Worm (Caenorhabditis elegans): ENCODE data around the gene ears-2.
A peak's percentile ranks its signal among the peaks of the same experiment; 100 is the strongest.

ears-2 gene

ce11 chrIV:393409-393930, 3.2 kb upstream of the ears-2 start, which contains the start of the genes T07A9.15 and nog-1:
T07A9.15 (minus strand) TSS chrIV:393546.
nog-1 (plus strand) TSS chrIV:393880.
- TF ChIP-seq sma-3 (GFP tag; optimal IDR thresholded peaks at IDR 0.05) (peak; percentile 58), gmeb-1 (tag; optimal IDR thresholded peaks at IDR 0.05) (peak; percentile 75), nhr-129 (tag; optimal IDR thresholded peaks at IDR 0.05) (peak; percentile 81), nhr-10 (tag; optimal IDR thresholded peaks at IDR 0.05) (no peak), elt-3 (tag; optimal IDR thresholded peaks at IDR 0.05) (no peak), C34F6.9 (tag; optimal IDR thresholded peaks at IDR 0.05) (peak; percentile 92), nhr-23 (tag; optimal IDR thresholded peaks at IDR 0.05) (no peak), unc-55 (GFP tag; optimal IDR thresholded peaks at IDR 0.05) (peak; percentile 86), lin-13 (GFP tag; optimal IDR thresholded peaks at IDR 0.05) (peak; percentile 49), nhr-77 (tag; optimal IDR thresholded peaks at IDR 0.05) (no peak), sma-9 (GFP tag; optimal IDR thresholded peaks at IDR 0.05) (peak; percentile 52), sma-9 (tag; optimal IDR thresholded peaks at IDR 0.05) (no peak), alr-1 (tag; optimal IDR thresholded peaks at IDR 0.05) (no peak), nhr-25 (tag; optimal IDR thresholded peaks at IDR 0.05) (peak; percentile 47), ztf-11 (tag; optimal IDR thresholded peaks at IDR 0.05) (no peak), blmp-1 (tag; optimal IDR thresholded peaks at IDR 0.05; ENCODE audit: insufficient read depth) (peak; percentile 3), R02D3.7 (tag; optimal IDR thresholded peaks at IDR 0.05) (no peak), unc-39 (tag; optimal IDR thresholded peaks at IDR 0.05) (no peak), nhr-21 (tag; optimal IDR thresholded peaks at IDR 0.05) (peak; percentile 51), crh-2 (tag; optimal IDR thresholded peaks at IDR 0.05) (peak; percentile 71), F13H6.1 (tag; optimal IDR thresholded peaks at IDR 0.05) (peak; percentile 52), ama-1 (optimal IDR thresholded peaks at IDR 0.05) (no peak), egl-27 (tag; optimal IDR thresholded peaks at IDR 0.05) (no peak), lsy-2 (tag; optimal IDR thresholded peaks at IDR 0.05) (peak; percentile 96 to 99), snpc-4 (tag; optimal IDR thresholded peaks at IDR 0.05) (no peak), lin-11 (tag; optimal IDR thresholded peaks at IDR 0.05) (peak; percentile 45), mab-5 (tag; optimal IDR thresholded peaks at IDR 0.05) (peak; percentile 11), nhr-237 (tag; optimal IDR thresholded peaks at IDR 0.05) (no peak), nhr-6 (tag; optimal IDR thresholded peaks at IDR 0.05) (peak; percentile 2), fos-1 (tag; optimal IDR thresholded peaks at IDR 0.05) (peak; percentile 30), Y55F3AM.14 (GFP tag; optimal IDR thresholded peaks at IDR 0.05) (no peak), skn-1 (tag; optimal IDR thresholded peaks at IDR 0.05) (no peak)

ce11 chrIV:388073-388472, 2.2 kb downstream of the ears-2 start, which contains the start of gene ssna-1:
ssna-1 (plus strand) TSS chrIV:388084.
- TF ChIP-seq gmeb-1 (tag; optimal IDR thresholded peaks at IDR 0.05) (no peak), unc-62 (GFP tag; optimal IDR thresholded peaks at IDR 0.05) (no peak), ztf-1 (GFP tag; conservative IDR thresholded peaks at IDR 0.05) (no peak), unc-55 (GFP tag; optimal IDR thresholded peaks at IDR 0.05) (no peak), ztf-4 (tag; optimal IDR thresholded peaks at IDR 0.05) (no peak)

- TF ChIP-seq lin-13 (GFP tag; optimal IDR thresholded peaks at IDR 0.05) = no peak
- TF ChIP-seq nhr-11 (tag; optimal IDR thresholded peaks at IDR 0.05) = no peak
- TF ChIP-seq nhr-77 (tag; optimal IDR thresholded peaks at IDR 0.05) = no peak
- TF ChIP-seq nhr-23 (tag; optimal IDR thresholded peaks at IDR 0.05) = no peak
- TF ChIP-seq nhr-12 (tag; optimal IDR thresholded peaks at IDR 0.05) = no peak
- TF ChIP-seq ZK546.5 (tag; optimal IDR thresholded peaks at IDR 0.05) = no peak
- no peak for TF ChIP-seq R02D3.7 (tag; optimal IDR thresholded peaks at IDR 0.05)
- TF ChIP-seq nhr-6 (tag; optimal IDR thresholded peaks at IDR 0.05) = no peak
- TF ChIP-seq mdl-1 (tag; optimal IDR thresholded peaks at IDR 0.05) = no peak
- no peak for TF ChIP-seq unc-55 (GFP tag; optimal IDR thresholded peaks at IDR 0.05)
- TF ChIP-seq nhr-129 (tag; optimal IDR thresholded peaks at IDR 0.05) = no peak
- TF ChIP-seq blmp-1 (tag; optimal IDR thresholded peaks at IDR 0.05; ENCODE audit: insufficient read depth) = no peak
- TF ChIP-seq gmeb-1 (tag; optimal IDR thresholded peaks at IDR 0.05) = no peak
- no peak for TF ChIP-seq ceh-16 (tag; optimal IDR thresholded peaks at IDR 0.05)
These were observed 2.8 kb downstream of the ears-2 start for ce11 chrIV:387283-388048.

Data from whole organism, L2 larva.